Worm (Caenorhabditis elegans): ENCODE measurements around the gene gmps-1.
"Not testable (repeated sequence)": the region's sequence is repeated elsewhere in the genome, so short reads cannot be mapped to it uniquely, and the experiment has no call there.

Gene gmps-1

ce11 chrII:10917174-10917573 is 48.7 kb upstream of the gmps-1 start, which contains the start of gene F44F4.10:
Gene F44F4.10, minus strand, starts transcription at chrII:10917274.
- TF ChIP-seq dve-1 (tag; optimal IDR thresholded peaks at IDR 0.05) (no peak), ahr-1 (tag; optimal IDR thresholded peaks at IDR 0.05) (no peak), ztf-16 (tag; optimal IDR thresholded peaks at IDR 0.05) (no peak), pros-1 (tag; optimal IDR thresholded peaks at IDR 0.05) (no peak), ceh-31 (tag; optimal IDR thresholded peaks at IDR 0.05) (no peak), hlh-8 (tag; optimal IDR thresholded peaks at IDR 0.05) (no peak), ref-2 (tag; optimal IDR thresholded peaks at IDR 0.05) (no peak), F13H6.1 (tag; optimal IDR thresholded peaks at IDR 0.05) (no peak), elt-2 (tag; optimal IDR thresholded peaks at IDR 0.05) (no peak), syd-9 (tag; optimal IDR thresholded peaks at IDR 0.05) (no peak), tbx-2 (tag; optimal IDR thresholded peaks at IDR 0.05) (no peak), C38D4.7 (GFP tag; optimal IDR thresholded peaks at IDR 0.05) (no peak), lin-11 (tag; optimal IDR thresholded peaks at IDR 0.05) (no peak), eyg-1 (tag; optimal IDR thresholded peaks at IDR 0.05) (no peak), ets-4 (tag; optimal IDR thresholded peaks at IDR 0.05) (no peak)

- TF ChIP-seq ref-2 (tag; optimal IDR thresholded peaks at IDR 0.05) (no peak), hlh-8 (tag; optimal IDR thresholded peaks at IDR 0.05) (no peak)
These were observed 47.2 kb upstream of the gmps-1 start, which contains the start of gene F44F4.9 for ce11 chrII:10915732-10916131. Gene F44F4.9, minus strand, starts transcription at chrII:10915832.

- TF ChIP-seq ama-1 (optimal IDR thresholded peaks at IDR 0.05) (no peak), elt-4 (tag; optimal IDR thresholded peaks at IDR 0.05) (no peak), fkh-10 (GFP tag; optimal IDR thresholded peaks at IDR 0.05) (no peak), mec-3 (tag; optimal IDR thresholded peaks at IDR 0.05; ENCODE audit: borderline replicate concordance) (no peak), dmd-4 (tag; optimal IDR thresholded peaks at IDR 0.05; ENCODE audit: borderline replicate concordance) (no peak)
These were observed 45.8 kb upstream of the gmps-1 start, which contains the start of gene F44F4.15 for ce11 chrII:10914366-10914765. Gene F44F4.15, plus strand, starts transcription at chrII:10914666.

ce11 chrII:10912995-10913394 is 44.5 kb upstream of the gmps-1 start:
- TF ChIP-seq nfya-1 (tag; optimal IDR thresholded peaks at IDR 0.05) (no peak), ama-1 (optimal IDR thresholded peaks at IDR 0.05) (no peak), mec-3 (tag; optimal IDR thresholded peaks at IDR 0.05; ENCODE audit: borderline replicate concordance) (no peak)

- TF ChIP-seq mec-3 (tag; optimal IDR thresholded peaks at IDR 0.05; ENCODE audit: borderline replicate concordance) (no peak), nhr-11 (tag; optimal IDR thresholded peaks at IDR 0.05) (no peak), C08G9.2 (tag; optimal IDR thresholded peaks at IDR 0.05) (no peak), npax-4 (tag; optimal IDR thresholded peaks at IDR 0.05) (no peak), ahr-1 (tag; optimal IDR thresholded peaks at IDR 0.05) (no peak)
These were observed 41.7 kb upstream of the gmps-1 start, which contains the start of gene sra-11 for ce11 chrII:10910219-10910618. Gene sra-11, minus strand, starts transcription at chrII:10910319.

- TF ChIP-seq pha-2 (tag; optimal IDR thresholded peaks at IDR 0.05); pros-1 (tag; optimal IDR thresholded peaks at IDR 0.05); sox-2 (GFP tag; IDR thresholded peaks at IDR 0.05): not testable (repeated sequence)
These were observed 35.9 kb upstream of the gmps-1 start, which contains the start of gene sra-12 for ce11 chrII:10904379-10904778. Gene sra-12, minus strand, starts transcription at chrII:10904479.

- TF ChIP-seq pros-1 (tag; optimal IDR thresholded peaks at IDR 0.05) (no peak), ceh-14 (tag; optimal IDR thresholded peaks at IDR 0.05) (no peak), T23F11.4 (GFP tag; optimal IDR thresholded peaks at IDR 0.05) (no peak), elt-2 (tag; optimal IDR thresholded peaks at IDR 0.05) (no peak), elt-4 (tag; optimal IDR thresholded peaks at IDR 0.05) (no peak), sox-2 (GFP tag; IDR thresholded peaks at IDR 0.05) (no peak), pag-3 (tag; optimal IDR thresholded peaks at IDR 0.05; ENCODE audit: borderline replicate concordance) (no peak), C08G9.2 (tag; optimal IDR thresholded peaks at IDR 0.05) (no peak), unc-55 (GFP tag; optimal IDR thresholded peaks at IDR 0.05) (no peak), hlh-6 (tag; optimal IDR thresholded peaks at IDR 0.05) (no peak), sox-4 (tag; optimal IDR thresholded peaks at IDR 0.05) (no peak), nhr-11 (tag; optimal IDR thresholded peaks at IDR 0.05) (no peak), ceh-30 (tag; optimal IDR thresholded peaks at IDR 0.05) (no peak), fax-1 (tag; optimal IDR thresholded peaks at IDR 0.05) (no peak), ahr-1 (tag; optimal IDR thresholded peaks at IDR 0.05) (no peak)
These were observed 33.6 kb upstream of the gmps-1 start, which contains the start of gene gly-1 for ce11 chrII:10902104-10902503. Gene gly-1, minus strand, starts transcription at chrII:10902204.
